Fruit fly (Drosophila melanogaster) whole organism, embryonic: ENCODE data around the gene bark.
A peak's percentile ranks its signal among the peaks of the same experiment; 100 is the strongest.

ENCODE experiments used
- Aef1 ChIP-seq: fragments of 200-800 bp; sonication (Bioruptor generic); IDR thresholded peaks from 3 replicates; pipeline ENCODE4 v1.3.6; 2022; ENCODE audit warnings: missing biosample characterization, missing genetic modification characterization
- Asciz ChIP-seq: fragments of 200-800 bp; sonication (Bioruptor generic); optimal IDR thresholded peaks from 2 replicates; lab custom pipeline; 2017; ENCODE audit warnings: missing biosample characterization, mild to moderate bottlenecking, missing genetic modification characterization, missing genetic modification reagents
- BEAF-32 ChIP-seq: fragments of 200-800 bp; sonication (Bioruptor generic); optimal IDR thresholded peaks from 3 replicates; lab custom pipeline; 2017; ENCODE audit warnings: missing biosample characterization, missing genetic modification characterization, mild to moderate bottlenecking, moderate library complexity, missing genetic modification reagents
- Blimp-1 ChIP-seq: fragments of 200-800 bp; sonication (Bioruptor generic); optimal IDR thresholded peaks from 3 replicates; lab custom pipeline; 2018; ENCODE audit warnings: missing biosample characterization, missing genetic modification characterization, mild to moderate bottlenecking, moderate library complexity, missing genetic modification reagents
- CG10147 ChIP-seq: fragments of 200-800 bp; sonication (Bioruptor generic); optimal IDR thresholded peaks from 2 replicates; lab custom pipeline; 2019; ENCODE audit warnings: missing biosample characterization, mild to moderate bottlenecking, missing genetic modification characterization, moderate library complexity
- CG10979 ChIP-seq: fragments of 200-800 bp; sonication (Bioruptor generic); optimal IDR thresholded peaks from 2 replicates; lab custom pipeline; 2018; ENCODE audit warnings: missing biosample characterization, mild to moderate bottlenecking, missing genetic modification characterization, moderate library complexity
- CG11093 ChIP-seq: fragments of 200-800 bp; sonication (Bioruptor generic); IDR thresholded peaks from 3 replicates; pipeline ENCODE4 v1.3.6; 2022; ENCODE audit warnings: missing biosample characterization, missing genetic modification characterization
- CG11560 ChIP-seq: fragments of 200-800 bp; sonication (Bioruptor generic); IDR thresholded peaks from 3 replicates; pipeline ENCODE4 v1.3.6; 2022; ENCODE audit warnings: missing biosample characterization, missing genetic modification characterization
- CG11723 ChIP-seq: fragments of 200-800 bp; sonication (Bioruptor generic); optimal IDR thresholded peaks from 2 replicates; lab custom pipeline; 2017; ENCODE audit warnings: missing biosample characterization, mild to moderate bottlenecking, missing genetic modification characterization
- CG12104 ChIP-seq: fragments of 200-800 bp; sonication (Bioruptor generic); optimal IDR thresholded peaks from 3 replicates; lab custom pipeline; 2016; ENCODE audit warnings: missing biosample characterization, missing genetic modification characterization
- CG12219 ChIP-seq: fragments of 200-800 bp; sonication (Bioruptor generic); optimal IDR thresholded peaks from 3 replicates; lab custom pipeline; 2018; ENCODE audit warnings: missing biosample characterization, mild to moderate bottlenecking, missing genetic modification characterization
- CG12236 ChIP-seq: fragments of 200-800 bp; sonication (Bioruptor generic); optimal IDR thresholded peaks from 2 replicates; lab custom pipeline; 2016; ENCODE audit warnings: missing biosample characterization, missing genetic modification characterization
- CG14667 ChIP-seq: fragments of 200-800 bp; sonication (Bioruptor generic); IDR thresholded peaks from 2 replicates; pipeline ENCODE4 v1.3.6; 2022; ENCODE audit warnings: missing biosample characterization, missing genetic modification characterization
- CG17361 ChIP-seq: fragments of 200-800 bp; sonication (Bioruptor generic); IDR thresholded peaks from 3 replicates; pipeline ENCODE4 v1.3.6; 2022; ENCODE audit warnings: missing biosample characterization, missing genetic modification characterization
- CG3281 ChIP-seq: fragments of 200-800 bp; sonication (Bioruptor generic); optimal IDR thresholded peaks from 3 replicates; lab custom pipeline; 2017; ENCODE audit warnings: missing biosample characterization, mild to moderate bottlenecking, missing genetic modification characterization
- CG33213 ChIP-seq: fragments of 200-800 bp; sonication (Bioruptor generic); optimal IDR thresholded peaks from 3 replicates; lab custom pipeline; 2016; ENCODE audit warnings: missing biosample characterization, missing genetic modification characterization
- CG3407 ChIP-seq: fragments of 200-800 bp; sonication (Bioruptor generic); optimal IDR thresholded peaks from 2 replicates; lab custom pipeline; 2018; ENCODE audit warnings: missing biosample characterization, mild to moderate bottlenecking, missing genetic modification characterization
- CG43689 ChIP-seq: fragments of 200-800 bp; sonication (Bioruptor generic); IDR thresholded peaks from 2 replicates; pipeline ENCODE4 v1.3.6; 2022; ENCODE audit warnings: missing biosample characterization, missing genetic modification characterization
- CG6813 ChIP-seq: fragments of 200-800 bp; sonication (Bioruptor generic); optimal IDR thresholded peaks from 2 replicates; lab custom pipeline; 2017; ENCODE audit warnings: missing biosample characterization, missing genetic modification characterization, mild to moderate bottlenecking, moderate library complexity, missing genetic modification reagents
- CG9876 ChIP-seq: fragments of 200-800 bp; sonication (Bioruptor generic); optimal IDR thresholded peaks from 2 replicates; lab custom pipeline; 2016; ENCODE audit warnings: missing biosample characterization, missing genetic modification characterization
- CTCF ChIP-seq: fragments of 200-800 bp; sonication (Bioruptor generic); optimal IDR thresholded peaks from 2 replicates; lab custom pipeline; 2017; ENCODE audit warnings: missing biosample characterization, mild to moderate bottlenecking, missing genetic modification characterization, moderate library complexity
- Chrac-16 ChIP-seq: fragments of 200-800 bp; sonication (Bioruptor generic); optimal IDR thresholded peaks from 3 replicates; lab custom pipeline; 2016; ENCODE audit warnings: missing biosample characterization, missing genetic modification characterization
- CrebB ChIP-seq: fragments of 200-800 bp; sonication (Bioruptor generic); optimal IDR thresholded peaks from 3 replicates; lab custom pipeline; 2018; ENCODE audit warnings: missing biosample characterization, mild to moderate bottlenecking, missing genetic modification characterization
- Dad ChIP-seq: fragments of 200-800 bp; sonication (Bioruptor generic); optimal IDR thresholded peaks from 3 replicates; lab custom pipeline; 2016; ENCODE audit warnings: missing biosample characterization, missing genetic modification characterization
- Ets97D ChIP-seq: fragments of 200-800 bp; sonication (Bioruptor generic); optimal IDR thresholded peaks from 3 replicates; lab custom pipeline; 2016; ENCODE audit warnings: missing biosample characterization, missing genetic modification characterization
- Fer3 ChIP-seq: fragments of 200-800 bp; sonication (Bioruptor generic); optimal IDR thresholded peaks from 2 replicates; lab custom pipeline; 2018; ENCODE audit warnings: missing biosample characterization, mild to moderate bottlenecking, missing genetic modification characterization, moderate library complexity
- Gug ChIP-seq: fragments of 200-800 bp; sonication (Bioruptor generic); IDR thresholded peaks from 4 replicates; pipeline ENCODE4 v1.3.6; 2022; ENCODE audit warnings: missing biosample characterization, missing genetic modification characterization
- H2.0 ChIP-seq: fragments of 200-800 bp; sonication (Bioruptor generic); IDR thresholded peaks from 2 replicates; pipeline ENCODE4 v1.3.6; 2022; ENCODE audit warnings: missing biosample characterization, missing genetic modification characterization
- Hmr ChIP-seq: fragments of 200-800 bp; sonication (Bioruptor generic); optimal IDR thresholded peaks from 3 replicates; lab custom pipeline; 2017; ENCODE audit warnings: mild to moderate bottlenecking, missing biosample characterization, missing genetic modification reagents, missing genetic modification characterization
- Hr39 ChIP-seq: fragments of >200 bp; optimal IDR thresholded peaks from 2 replicates; lab custom pipeline; 2017
- Rx ChIP-seq: fragments of 200-800 bp; sonication (Bioruptor generic); IDR thresholded peaks from 2 replicates; pipeline ENCODE4 v1.3.6; 2022; ENCODE audit warnings: missing biosample characterization, missing genetic modification characterization
- Sry-δ ChIP-seq: fragments of 200-800 bp; sonication (Bioruptor generic); optimal IDR thresholded peaks from 2 replicates; lab custom pipeline; 2016; ENCODE audit warnings: missing biosample characterization, missing genetic modification characterization
- chinmo ChIP-seq: fragments of 200-800 bp; sonication (Bioruptor generic); IDR thresholded peaks from 4 replicates; pipeline ENCODE4 v1.3.6; 2022; ENCODE audit warnings: missing biosample characterization, missing genetic modification characterization; ENCODE audit not compliant: partially characterized antibody
- crol ChIP-seq: fragments of 200-800 bp; sonication (Bioruptor generic); IDR thresholded peaks from 2 replicates; pipeline ENCODE4 v1.3.6; 2022; ENCODE audit warnings: missing biosample characterization, missing genetic modification characterization
- dati ChIP-seq: fragments of 200-800 bp; sonication (Bioruptor generic); IDR thresholded peaks from 2 replicates; pipeline ENCODE4 v1.3.6; 2022; ENCODE audit warnings: missing biosample characterization, missing genetic modification characterization
- dimm ChIP-seq: fragments of 200-800 bp; sonication (Bioruptor generic); IDR thresholded peaks from 2 replicates; pipeline ENCODE4 v1.3.6; 2022; ENCODE audit warnings: missing biosample characterization, missing genetic modification characterization
- disco-r ChIP-seq: fragments of 200-800 bp; sonication (Bioruptor generic); optimal IDR thresholded peaks from 2 replicates; lab custom pipeline; 2016; ENCODE audit warnings: missing biosample characterization, missing genetic modification characterization
- ewg ChIP-seq: fragments of 200-800 bp; sonication (Bioruptor generic); optimal IDR thresholded peaks from 3 replicates; lab custom pipeline; 2017; ENCODE audit warnings: mild to moderate bottlenecking, missing biosample characterization, missing genetic modification reagents, missing genetic modification characterization
- fd102C ChIP-seq: fragments of 200-800 bp; sonication (Bioruptor generic); optimal IDR thresholded peaks from 2 replicates; lab custom pipeline; 2018; ENCODE audit warnings: missing biosample characterization, mild to moderate bottlenecking, missing genetic modification characterization, moderate library complexity
- gce ChIP-seq: fragments of 200-800 bp; sonication (Bioruptor generic); IDR thresholded peaks from 3 replicates; pipeline ENCODE4 v1.3.6; 2022; ENCODE audit warnings: missing biosample characterization, missing genetic modification characterization
- hth ChIP-seq: fragments of >200 bp; optimal IDR thresholded peaks from 2 replicates; lab custom pipeline; 2017; ENCODE audit warnings: inconsistent platforms
- jing ChIP-seq: fragments of 200-800 bp; sonication (Bioruptor generic); optimal IDR thresholded peaks from 2 replicates; lab custom pipeline; 2018; ENCODE audit warnings: missing biosample characterization, mild to moderate bottlenecking, missing genetic modification characterization
- pita ChIP-seq: fragments of 200-800 bp; sonication (Bioruptor generic); optimal IDR thresholded peaks from 2 replicates; lab custom pipeline; 2017; ENCODE audit warnings: missing biosample characterization, mild to moderate bottlenecking, missing genetic modification characterization
- pros ChIP-seq: fragments of 200-800 bp; sonication (Bioruptor generic); optimal IDR thresholded peaks from 3 replicates; lab custom pipeline; 2019; ENCODE audit warnings: missing biosample characterization, mild to moderate bottlenecking, missing genetic modification characterization, moderate library complexity
- seq ChIP-seq: fragments of 200-800 bp; sonication (Bioruptor generic); IDR thresholded peaks from 2 replicates; pipeline ENCODE4 v1.3.6; 2022; ENCODE audit warnings: missing biosample characterization, missing genetic modification characterization
- sr ChIP-seq: fragments of 200-800 bp; sonication (Bioruptor generic); IDR thresholded peaks from 3 replicates; pipeline ENCODE4 v1.3.6; 2022; ENCODE audit warnings: missing biosample characterization, missing genetic modification characterization
- ssp ChIP-seq: fragments of 200-800 bp; sonication (Bioruptor generic); IDR thresholded peaks from 2 replicates; pipeline ENCODE4 v1.3.6; 2022; ENCODE audit warnings: missing biosample characterization, missing genetic modification characterization
- unpg ChIP-seq: fragments of 200-800 bp; sonication (Bioruptor generic); optimal IDR thresholded peaks from 3 replicates; lab custom pipeline; 2018; ENCODE audit warnings: missing biosample characterization, mild to moderate bottlenecking, missing genetic modification characterization, moderate library complexity
- vvl ChIP-seq: fragments of 200-800 bp; sonication (Bioruptor generic); IDR thresholded peaks from 2 replicates; pipeline ENCODE4 v1.3.6; 2022; ENCODE audit warnings: missing biosample characterization, missing genetic modification characterization
- z ChIP-seq: fragments of 200-800 bp; sonication (Bioruptor generic); IDR thresholded peaks from 3 replicates; pipeline ENCODE4 v1.3.6; 2022; ENCODE audit warnings: missing biosample characterization, missing genetic modification characterization

The bark gene

DNA sequence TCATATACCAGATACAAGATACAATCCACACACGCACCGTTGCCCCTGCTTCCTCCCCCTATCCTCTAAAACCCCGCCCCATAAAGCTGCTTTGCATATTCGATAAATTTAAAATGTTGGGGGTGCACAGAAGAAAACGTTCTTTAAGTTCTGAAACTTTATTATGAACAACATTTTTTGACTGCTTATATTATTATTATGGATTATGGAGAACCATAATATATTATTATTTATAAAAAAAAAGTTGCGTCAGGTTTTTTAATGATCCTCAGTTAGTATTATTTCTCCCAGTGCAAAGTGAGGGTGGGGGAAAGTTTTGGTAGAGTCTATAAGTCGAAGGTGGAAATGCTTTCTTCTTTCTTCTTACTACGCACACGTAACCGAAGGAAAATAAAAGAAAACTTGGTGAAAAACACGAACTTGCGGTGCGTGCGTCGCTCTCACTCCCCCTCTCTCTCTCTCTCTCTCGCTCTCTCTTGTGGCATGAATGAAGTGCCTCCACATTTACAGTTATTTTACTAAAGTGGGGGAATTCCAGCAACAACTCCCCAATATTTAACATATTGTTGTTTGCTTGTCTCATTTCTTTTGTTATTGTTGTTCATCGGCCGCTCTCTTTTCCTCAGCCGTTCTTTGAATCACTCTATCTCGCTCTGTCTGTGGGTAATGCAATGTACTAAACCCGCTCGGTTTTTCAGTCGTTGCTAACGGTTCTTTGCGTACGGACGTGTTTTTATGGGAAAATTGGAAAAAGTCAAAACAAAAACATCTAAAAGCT lies 2.5 kb downstream of the bark start (continued):
- TF ChIP-seq CG17361 (GFP tag; lab: Robert Waterston, UW), result peak; percentile 91
- TF ChIP-seq sr (GFP tag; lab: Robert Waterston, UW), result no peak
- no peak for TF ChIP-seq CG9876 (GFP tag; lab: Kevin White, UChicago)
- peak; percentile 59 for TF ChIP-seq Fer3 (tag; lab: Kevin White, UChicago)
- no peak for TF ChIP-seq Sry-δ (GFP tag; lab: Kevin White, UChicago)
- TF ChIP-seq CG12104, result peak; percentile 59
- TF ChIP-seq Asciz (GFP tag; lab: Kevin White, UChicago), result peak; percentile 77
- TF ChIP-seq CG11093, result peak; percentile 76
- TF ChIP-seq CTCF, result peak; percentile 46
- peak; percentile 67; the same call in 3 of the 4 replicates for TF ChIP-seq Gug (GFP tag; lab: Robert Waterston, UW)
- TF ChIP-seq crol (GFP tag; lab: Robert Waterston, UW), result peak; percentile 79
- TF ChIP-seq CG11723 (GFP tag; lab: Kevin White, UChicago), result peak; percentile 69
- TF ChIP-seq seq (GFP tag; lab: Robert Waterston, UW), result 0 out of 2 replicates have a peak, but pooled peaks have one; percentile 7
- peak; percentile 34; the same call in 1 of the 2 replicates for TF ChIP-seq CG43689
- no peak; the same call in 2 of the 3 replicates for TF ChIP-seq z
- TF ChIP-seq Aef1 (GFP tag; lab: Robert Waterston, UW), result peak; percentile 56
- TF ChIP-seq ewg, result peak; percentile 72
- TF ChIP-seq BEAF-32 (GFP tag; lab: Kevin White, UChicago), result no peak
- TF ChIP-seq Hr39 (lab: Kevin White, UChicago), result no peak
- TF ChIP-seq gce (GFP tag; lab: Robert Waterston, UW), result peak; percentile 88
- peak; percentile 51 for TF ChIP-seq CG6813 (GFP tag; lab: Kevin White, UChicago)
- TF ChIP-seq CG3407 (GFP tag; lab: Kevin White, UChicago), result peak; percentile 91
- TF ChIP-seq CG10979 (tag; lab: Kevin White, UChicago), result peak; percentile 94
- TF ChIP-seq Ets97D, result no peak
- TF ChIP-seq dati (GFP tag; lab: Robert Waterston, UW), result peak; percentile 38; the same call in 1 of the 2 replicates
- TF ChIP-seq jing, result peak; percentile 24
- peak; percentile 41 for TF ChIP-seq Hmr (GFP tag; lab: Kevin White, UChicago)
- no peak for TF ChIP-seq CG10147 (GFP tag; lab: Kevin White, UChicago)
- TF ChIP-seq CG14667, result peak; percentile 75
- no peak for TF ChIP-seq Dad (GFP tag; lab: Kevin White, UChicago)
- TF ChIP-seq Blimp-1 (GFP tag; lab: Kevin White, UChicago), result peak; percentile 95
- TF ChIP-seq chinmo, result 0 out of 4 replicates have a peak, but pooled peaks have one; percentile 44
- peak; percentile 96 for TF ChIP-seq vvl
- TF ChIP-seq pita (GFP tag; lab: Kevin White, UChicago), result no peak
- peak; percentile 98 for TF ChIP-seq pros (GFP tag; lab: Kevin White, UChicago)
- TF ChIP-seq Chrac-16, result peak; percentile 72
- peak; percentile 55 for TF ChIP-seq Rx
- TF ChIP-seq ssp (GFP tag; lab: Robert Waterston, UW), result peak; percentile 77
- TF ChIP-seq CG11560 (tag; lab: Robert Waterston, UW), result peak; percentile 52; the same call in 1 of the 3 replicates
- TF ChIP-seq fd102C, result no peak
- TF ChIP-seq CG12236 (GFP tag; lab: Kevin White, UChicago), result no peak
- no peak for TF ChIP-seq CG3281 (GFP tag; lab: Kevin White, UChicago)
- no peak for TF ChIP-seq CG33213
- peak; percentile 16 for TF ChIP-seq CG12219 (GFP tag; lab: Kevin White, UChicago)
- peak; percentile 85 for TF ChIP-seq unpg
- TF ChIP-seq disco-r, result no peak
- TF ChIP-seq hth (lab: Kevin White, UChicago), result no peak
- peak; percentile 78 for TF ChIP-seq dimm (GFP tag; lab: Robert Waterston, UW)
- TF ChIP-seq H2.0 (GFP tag; lab: Robert Waterston, UW), result peak; percentile 76
- peak; percentile 54 for TF ChIP-seq CrebB (tag; lab: Kevin White, UChicago)
